Worm (Caenorhabditis elegans): ENCODE measurements around the gene tiar-1.

DNA sequence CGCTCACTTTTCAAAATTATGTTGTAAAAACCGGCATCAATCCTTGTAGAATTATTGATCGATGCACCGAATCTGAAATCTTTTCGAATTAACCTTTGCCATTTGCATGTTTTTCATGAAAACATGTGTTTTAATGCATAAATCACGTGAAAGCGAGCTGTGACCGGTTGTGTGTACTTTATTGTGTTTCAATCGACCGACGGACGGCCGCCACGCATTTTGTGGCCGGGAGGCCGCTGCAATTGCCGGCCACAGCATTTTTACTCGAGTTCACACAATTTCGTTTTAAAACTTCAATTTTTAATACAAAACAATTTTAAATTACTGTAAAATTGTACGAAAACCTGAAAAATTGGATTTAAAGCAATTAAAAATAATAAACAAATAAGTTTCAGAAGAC, 25.7 kb downstream of the tiar-1 start, which contains the start of gene C25H3.11:
- TF ChIP-seq nhr-25 (tag; optimal IDR thresholded peaks at IDR 0.05), result no peak
- TF ChIP-seq pqm-1 (tag; optimal IDR thresholded peaks at IDR 0.05), result peak; percentile 26
- TF ChIP-seq mml-1 (tag; optimal IDR thresholded peaks at IDR 0.05), result no peak
- TF ChIP-seq fos-1 (tag; optimal IDR thresholded peaks at IDR 0.05), result no peak

Measured in whole organism, L3 larva.